Worm (Caenorhabditis elegans) whole organism, mixed stage, embryonic: ENCODE data around the gene pycr-1.
A peak's percentile ranks its signal among the peaks of the same experiment; 100 is the strongest.

Experiments
- snpc-4 ChIP-seq: fragments of 150-350 bp; optimal IDR thresholded peaks from 2 replicates; lab custom pipeline; 2014; ENCODE audit warnings: missing biosample characterization, missing genetic modification characterization
- unc-62 ChIP-seq: fragments of 150-350 bp; optimal IDR thresholded peaks from 2 replicates; lab custom pipeline; 2014; ENCODE audit warnings: missing biosample characterization, missing genetic modification reagents, missing genetic modification characterization

DNA sequence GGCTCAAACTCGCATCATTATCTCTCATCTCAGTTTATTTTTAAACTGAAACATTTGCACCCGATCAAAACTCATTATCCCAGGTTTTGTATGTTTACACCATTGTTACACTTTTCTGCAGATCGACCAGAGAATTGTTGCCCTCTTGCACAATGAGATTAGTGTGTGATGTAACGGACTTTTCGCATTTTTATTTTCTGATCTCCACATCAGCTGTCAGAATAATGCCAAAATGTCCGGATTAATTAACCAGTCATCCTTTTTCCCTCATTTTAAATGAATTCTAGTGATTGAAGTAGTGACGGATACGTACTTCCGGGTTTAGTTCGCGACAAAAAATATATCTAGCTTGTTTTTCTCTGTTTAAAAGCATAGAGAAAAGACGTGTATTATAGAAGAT is 12.0 kb downstream of the pycr-1 start:
- peak; percentile 85 for TF ChIP-seq unc-62 (GFP tag; lab: Kevin White, UChicago)
- TF ChIP-seq snpc-4 (tag; lab: Kevin White, UChicago): no peak
